Fruit fly (Drosophila melanogaster): ENCODE results near the gene teq.

Gene teq

DNA sequence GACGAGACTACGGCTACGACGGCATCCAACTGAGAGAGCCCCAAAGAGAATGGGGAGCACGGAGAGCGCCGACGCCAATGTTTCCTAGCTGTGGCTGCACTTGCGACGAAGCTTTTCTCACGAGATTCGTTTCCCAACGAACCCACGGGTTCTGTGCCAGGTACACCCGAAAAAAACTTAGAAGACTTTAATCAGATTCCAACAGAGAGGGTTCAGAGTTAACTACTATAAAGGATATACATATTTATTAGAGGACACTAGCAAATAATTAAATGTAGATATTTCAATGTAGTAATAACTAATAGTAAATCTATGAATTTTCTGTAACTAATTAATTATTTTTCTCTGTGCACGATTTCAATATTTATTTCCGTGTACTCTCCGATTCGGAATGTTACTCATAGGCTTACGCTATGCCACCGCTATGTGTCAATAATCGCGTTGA is 8.4 kb upstream of the teq start, which contains the start of gene Argk1:
Argk1 (minus strand) TSS at position 31 of the 445 bp plus-strand sequence.
- TF ChIP-seq CG12605 (GFP tag; IDR thresholded peaks at IDR 0.05) (peak; percentile 68), CG17806 (tag; optimal IDR thresholded peaks at IDR 0.05) (no peak), CG9948 (tag; optimal IDR thresholded peaks at IDR 0.05) (no peak), EcR (GFP tag; optimal IDR thresholded peaks at IDR 0.05) (no peak), Pif1A (GFP tag; optimal IDR thresholded peaks at IDR 0.05) (peak; percentile 12), Snoo (tag; optimal IDR thresholded peaks at IDR 0.05) (no peak), gl (tag; optimal IDR thresholded peaks at IDR 0.05) (no peak), fd96Ca (GFP tag; IDR thresholded peaks at IDR 0.05) (peak; percentile 64; the same call in 2 of the 3 replicates), D1 (tag; optimal IDR thresholded peaks at IDR 0.05) (no peak), Ets98B (GFP tag; IDR thresholded peaks at IDR 0.05) (peak; percentile 74), CG4496 (GFP tag; IDR thresholded peaks at IDR 0.05) (peak; percentile 83), CG13204 (GFP tag; optimal IDR thresholded peaks at IDR 0.05) (no peak), Pif1B (GFP tag; optimal IDR thresholded peaks at IDR 0.05) (peak; percentile 22), CG15710 (tag; optimal IDR thresholded peaks at IDR 0.05) (peak; percentile 37), CG14655 (GFP tag; optimal IDR thresholded peaks at IDR 0.05) (peak; percentile 23), CG34367 (tag; optimal IDR thresholded peaks at IDR 0.05) (peak; percentile 18), CG8159 (tag; optimal IDR thresholded peaks at IDR 0.05) (no peak), rn (GFP tag; IDR thresholded peaks at IDR 0.05) (peak; percentile 36; the same call in 1 of the 2 replicates), CG10348 (GFP tag; IDR thresholded peaks at IDR 0.05) (no peak), CG8301 (tag; optimal IDR thresholded peaks at IDR 0.05) (peak; percentile 27), CG32121 (GFP tag; IDR thresholded peaks at IDR 0.05) (peak; percentile 90)

DNA sequence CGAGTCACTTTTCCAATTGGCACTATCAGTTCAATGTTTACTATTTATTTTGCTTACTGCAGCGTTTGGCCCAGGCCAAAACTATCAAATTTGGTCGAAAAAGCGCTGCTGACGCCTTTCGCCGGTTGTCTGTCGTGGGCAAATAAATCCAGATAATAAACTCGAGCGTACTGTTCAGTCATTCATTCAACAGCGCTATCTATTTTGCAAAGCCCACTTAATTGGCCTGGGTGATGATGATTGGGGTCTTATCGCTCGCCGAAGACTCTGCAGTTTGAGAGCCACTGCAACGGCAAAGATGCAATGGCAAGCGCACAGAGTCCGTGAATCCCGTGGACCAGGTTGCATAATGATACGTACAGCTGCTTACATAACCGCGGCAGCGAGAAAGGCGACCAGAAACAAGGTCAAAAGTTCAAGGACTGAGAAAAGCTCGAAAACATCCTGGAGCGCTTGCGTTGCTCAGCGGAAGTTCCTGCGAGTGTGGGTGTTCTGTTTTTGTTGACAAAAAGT is 7.9 kb upstream of the teq start:
- TF ChIP-seq EcR (GFP tag; optimal IDR thresholded peaks at IDR 0.05) (peak; percentile 10), CG8159 (tag; optimal IDR thresholded peaks at IDR 0.05) (no peak), fd96Ca (GFP tag; IDR thresholded peaks at IDR 0.05) (0 out of 3 replicates have a peak, but pooled peaks have one; percentile 12)

DNA sequence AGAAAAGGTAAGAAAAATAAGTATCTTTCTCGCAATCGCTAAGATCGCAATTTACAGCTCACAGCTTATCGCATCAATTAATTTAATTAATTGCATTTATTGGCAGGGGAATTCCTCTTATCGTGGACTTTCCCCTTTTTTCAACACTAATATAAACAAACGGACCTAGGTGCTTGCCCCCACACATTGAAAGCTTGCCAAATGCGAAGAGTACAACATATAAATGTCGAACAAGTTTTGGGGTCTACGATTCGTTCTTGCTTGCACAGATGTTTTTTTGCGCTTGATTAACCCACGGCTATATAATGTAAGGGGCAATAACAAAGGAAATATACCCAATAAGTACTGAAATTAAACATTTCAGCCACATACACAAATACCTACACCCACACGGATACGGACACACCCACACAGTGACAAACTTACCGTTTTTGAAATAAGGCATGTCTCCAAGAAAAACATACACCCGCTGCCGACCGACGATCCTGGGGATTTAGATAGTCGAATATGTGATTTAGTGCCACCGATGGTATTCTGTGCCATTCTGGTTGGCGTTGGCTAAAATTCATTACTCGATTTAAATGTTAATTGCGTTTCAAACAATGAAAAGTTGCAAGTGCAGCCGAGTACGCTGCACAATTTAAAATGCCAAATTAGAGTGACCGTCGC is 2.2 kb upstream of the teq start:
- TF ChIP-seq fd96Ca (GFP tag; IDR thresholded peaks at IDR 0.05) = no peak
- peak; percentile 76 for TF ChIP-seq EcR (GFP tag; optimal IDR thresholded peaks at IDR 0.05)

DNA sequence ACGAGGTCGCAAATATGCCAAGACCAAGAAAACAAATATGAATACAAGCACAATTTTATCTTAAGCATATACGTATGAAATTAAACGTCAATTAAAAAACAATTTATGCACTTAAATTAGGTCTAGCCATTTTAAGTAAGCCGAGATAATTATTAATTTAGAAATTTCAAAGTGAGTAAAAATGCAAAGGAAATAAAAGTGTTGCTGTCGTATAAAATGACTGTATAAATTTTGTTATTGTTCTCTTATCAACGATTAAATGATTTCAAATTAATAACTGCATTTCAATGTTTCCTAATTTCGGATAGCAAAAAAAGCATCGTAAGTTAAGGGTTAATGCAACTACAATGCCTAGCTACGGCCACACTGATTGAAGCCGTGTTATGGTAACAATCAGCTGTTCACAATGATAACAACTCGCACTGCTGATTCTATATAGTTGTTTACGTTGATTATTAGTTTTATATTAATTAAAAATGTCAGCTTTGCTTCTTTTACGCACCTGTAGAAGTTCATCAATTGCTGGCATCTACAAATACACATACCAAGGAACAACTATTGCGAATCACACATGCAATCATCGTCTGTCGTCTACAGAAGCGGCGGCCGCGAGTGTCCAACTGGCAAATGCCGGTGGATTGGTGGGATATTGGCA is 1.6 kb upstream of the teq start, which contains the start of the genes CG4911 and CG4942:
CG4911 (minus strand) TSS at position 1 of the 655 bp plus-strand sequence.
CG4942 (plus strand) TSS at position 375 of the 655 bp plus-strand sequence.
- TF ChIP-seq CG8159 (tag; optimal IDR thresholded peaks at IDR 0.05) (peak; percentile 70), CG32121 (GFP tag; IDR thresholded peaks at IDR 0.05) (peak; percentile 52; the same call in 1 of the 2 replicates), CG12605 (GFP tag; IDR thresholded peaks at IDR 0.05) (no peak), EcR (GFP tag; optimal IDR thresholded peaks at IDR 0.05) (no peak), Pif1A (GFP tag; optimal IDR thresholded peaks at IDR 0.05) (no peak), CG13204 (GFP tag; optimal IDR thresholded peaks at IDR 0.05) (no peak), CG9948 (tag; optimal IDR thresholded peaks at IDR 0.05) (peak; percentile 42), CG17806 (tag; optimal IDR thresholded peaks at IDR 0.05) (peak; percentile 50), CG15710 (tag; optimal IDR thresholded peaks at IDR 0.05) (peak; percentile 52), CG4496 (GFP tag; IDR thresholded peaks at IDR 0.05) (peak; percentile 79), CG34367 (tag; optimal IDR thresholded peaks at IDR 0.05) (peak; percentile 52), CG10348 (GFP tag; IDR thresholded peaks at IDR 0.05) (no peak), Pif1B (GFP tag; optimal IDR thresholded peaks at IDR 0.05) (no peak), gl (tag; optimal IDR thresholded peaks at IDR 0.05) (no peak), CG8301 (tag; optimal IDR thresholded peaks at IDR 0.05) (peak; percentile 61), rn (GFP tag; IDR thresholded peaks at IDR 0.05) (no peak), Snoo (tag; optimal IDR thresholded peaks at IDR 0.05) (peak; percentile 51), D1 (tag; optimal IDR thresholded peaks at IDR 0.05) (no peak), CG14655 (GFP tag; optimal IDR thresholded peaks at IDR 0.05) (no peak), Ets98B (GFP tag; IDR thresholded peaks at IDR 0.05) (peak; percentile 28; the same call in 1 of the 2 replicates), fd96Ca (GFP tag; IDR thresholded peaks at IDR 0.05) (peak; percentile 28; the same call in 1 of the 3 replicates)

DNA sequence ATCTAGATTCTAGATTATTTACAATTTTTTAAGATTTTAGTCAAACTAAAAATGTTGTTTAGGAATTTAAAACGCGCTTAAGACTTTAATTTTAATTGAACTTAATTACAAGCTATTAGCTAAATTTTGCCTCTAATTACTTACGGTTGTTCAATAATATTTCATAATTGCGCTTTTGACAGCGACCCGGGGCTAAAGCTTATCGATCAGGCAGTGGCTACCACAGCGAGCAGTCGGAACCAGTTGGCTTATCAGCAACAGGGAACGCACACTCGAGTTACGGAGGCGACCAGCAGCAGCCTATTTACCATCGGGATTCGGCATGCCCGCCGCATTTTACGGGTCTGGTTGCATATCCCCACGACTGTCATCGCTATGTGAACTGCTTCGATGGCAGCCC is 439 bp downstream of the teq start:
- TF ChIP-seq CG9948 (tag; optimal IDR thresholded peaks at IDR 0.05) (no peak), rn (GFP tag; IDR thresholded peaks at IDR 0.05) (no peak), CG17806 (tag; optimal IDR thresholded peaks at IDR 0.05) (no peak), CG13204 (GFP tag; optimal IDR thresholded peaks at IDR 0.05) (no peak), fd96Ca (GFP tag; IDR thresholded peaks at IDR 0.05) (no peak), CG12605 (GFP tag; IDR thresholded peaks at IDR 0.05) (no peak), Pif1B (GFP tag; optimal IDR thresholded peaks at IDR 0.05) (no peak), Snoo (tag; optimal IDR thresholded peaks at IDR 0.05) (no peak), EcR (GFP tag; optimal IDR thresholded peaks at IDR 0.05) (no peak), Ets98B (GFP tag; IDR thresholded peaks at IDR 0.05) (no peak), CG14655 (GFP tag; optimal IDR thresholded peaks at IDR 0.05) (no peak), CG10348 (GFP tag; IDR thresholded peaks at IDR 0.05) (no peak)
